Worm (Caenorhabditis elegans) whole organism, young adult: Measurements from ENCODE around the gene ins-39.
A peak's percentile ranks its signal among the peaks of the same experiment; 100 is the strongest.

Experiments
- B0035.1 ChIP-seq: sonication (generic microtip); optimal IDR thresholded peaks from 2 replicates; lab custom pipeline; 2016; ENCODE audit warnings: missing genetic modification characterization, mild to moderate bottlenecking, missing compliant biosample characterization, missing genotype, missing genetic modification reagents
- C06A6.2 ChIP-seq: fragments of 200-800 bp; sonication (Bioruptor generic); conservative IDR thresholded peaks from 2 replicates; pipeline ENCODE4 v1.3.6; 2022; ENCODE audit warnings: missing genetic modification characterization, missing compliant biosample characterization
- F22D6.2 ChIP-seq: sonication (generic microtip); optimal IDR thresholded peaks from 2 replicates; lab custom pipeline; 2016; ENCODE audit warnings: mild to moderate bottlenecking, missing genetic modification characterization, missing compliant biosample characterization
- F33H1.4 ChIP-seq: fragments of 200-800 bp; sonication (Bioruptor generic); IDR thresholded peaks from 2 replicates; pipeline ENCODE4 v1.3.6; 2022; ENCODE audit warnings: missing genetic modification reagents, missing genetic modification characterization, missing compliant biosample characterization
- F37B4.10 ChIP-seq: fragments of 200-800 bp; sonication (Bioruptor generic); IDR thresholded peaks from 2 replicates; pipeline ENCODE4 v1.3.6; 2022; ENCODE audit warnings: missing genetic modification characterization, missing compliant biosample characterization
- F57C9.4 ChIP-seq: sonication (generic microtip); optimal IDR thresholded peaks from 2 replicates; lab custom pipeline; 2017; ENCODE audit warnings: mild to moderate bottlenecking, missing genetic modification characterization, missing compliant biosample characterization
- K11D2.4 ChIP-seq: fragments of 200-800 bp; sonication (Bioruptor generic); IDR thresholded peaks from 2 replicates; pipeline ENCODE4 v1.3.6; 2022; ENCODE audit warnings: missing genetic modification reagents, missing genetic modification characterization, missing compliant biosample characterization
- K12H6.12 ChIP-seq: fragments of 200-800 bp; sonication (Bioruptor generic); optimal IDR thresholded peaks from 2 replicates; lab custom pipeline; 2018; ENCODE audit warnings: mild to moderate bottlenecking, missing genetic modification characterization, missing compliant biosample characterization
- T07F8.4 ChIP-seq: sonication (generic microtip); optimal IDR thresholded peaks from 2 replicates; lab custom pipeline; 2016; ENCODE audit warnings: mild to moderate bottlenecking, missing genetic modification characterization, moderate library complexity, missing compliant biosample characterization
- Y56A3A.18 ChIP-seq: fragments of 200-800 bp; sonication (Bioruptor generic); IDR thresholded peaks from 2 replicates; pipeline ENCODE4 v1.3.6; 2022; ENCODE audit warnings: missing genetic modification reagents, missing genetic modification characterization, missing compliant biosample characterization
- Y67H2A.10 ChIP-seq: fragments of 200-800 bp; sonication (Bioruptor generic); conservative IDR thresholded peaks from 2 replicates; pipeline ENCODE4 v1.3.6; 2022; ENCODE audit warnings: missing genetic modification reagents, missing genetic modification characterization, missing compliant biosample characterization
- ZK185.1 ChIP-seq: sonication (generic microtip); optimal IDR thresholded peaks from 2 replicates; lab custom pipeline; 2016; ENCODE audit warnings: mild to moderate bottlenecking, missing genetic modification characterization, missing compliant biosample characterization; ENCODE audit not compliant: poor library complexity, severe bottlenecking
- akir-1 ChIP-seq: fragments of 200-800 bp; sonication (Bioruptor generic); optimal IDR thresholded peaks from 2 replicates; lab custom pipeline; 2018; ENCODE audit warnings: mild to moderate bottlenecking, missing genetic modification characterization, moderate library complexity, missing compliant biosample characterization
- aptf-3 ChIP-seq: fragments of 200-800 bp; sonication (Bioruptor generic); IDR thresholded peaks from 2 replicates; pipeline ENCODE4 v1.3.6; 2022; ENCODE audit warnings: missing genetic modification characterization, missing compliant biosample characterization
- atf-7 ChIP-seq: sonication (generic microtip); optimal IDR thresholded peaks from 2 replicates; lab custom pipeline; 2017; ENCODE audit warnings: mild to moderate bottlenecking, missing genetic modification characterization, missing compliant biosample characterization
- athp-1 ChIP-seq: sonication (generic microtip); optimal IDR thresholded peaks from 2 replicates; lab custom pipeline; 2017; ENCODE audit warnings: mild to moderate bottlenecking, missing genetic modification characterization, missing compliant biosample characterization
- attf-6 ChIP-seq: fragments of 200-800 bp; sonication (Bioruptor generic); IDR thresholded peaks from 2 replicates; pipeline ENCODE4 v1.3.6; 2022; ENCODE audit warnings: missing genetic modification reagents, missing genetic modification characterization, missing compliant biosample characterization
- bed-1 ChIP-seq: fragments of 200-800 bp; sonication (Bioruptor generic); IDR thresholded peaks from 2 replicates; pipeline ENCODE4 v1.3.6; 2022; ENCODE audit warnings: missing genetic modification reagents, missing genetic modification characterization, missing compliant biosample characterization
- ccch-3 ChIP-seq: fragments of 200-800 bp; sonication (Bioruptor generic); optimal IDR thresholded peaks from 2 replicates; lab custom pipeline; 2018; ENCODE audit warnings: mild to moderate bottlenecking, missing genetic modification characterization, missing compliant biosample characterization
- ceh-27 ChIP-seq: fragments of 200-800 bp; sonication (Bioruptor generic); optimal IDR thresholded peaks from 2 replicates; lab custom pipeline; 2018; ENCODE audit warnings: mild to moderate bottlenecking, missing genetic modification characterization, moderate library complexity, missing compliant biosample characterization
- ceh-58 ChIP-seq: fragments of 200-800 bp; sonication (Bioruptor generic); IDR thresholded peaks from 2 replicates; pipeline ENCODE4 v1.3.6; 2022; ENCODE audit warnings: missing genetic modification characterization, missing compliant biosample characterization
- dox-1 ChIP-seq: fragments of 200-800 bp; sonication (Bioruptor generic); IDR thresholded peaks from 2 replicates; pipeline ENCODE4 v1.3.6; 2022; ENCODE audit warnings: missing genetic modification reagents, missing genetic modification characterization, missing compliant biosample characterization
- dpff-1 ChIP-seq: sonication (generic microtip); optimal IDR thresholded peaks from 2 replicates; lab custom pipeline; 2017; ENCODE audit warnings: mild to moderate bottlenecking, missing genetic modification characterization, missing compliant biosample characterization
- efl-1 ChIP-seq: fragments of 150-350 bp; optimal IDR thresholded peaks from 2 replicates; lab custom pipeline; 2014; ENCODE audit warnings: missing biosample characterization, missing genetic modification reagents, missing genetic modification characterization
- ets-4 ChIP-seq: fragments of 200-800 bp; sonication (Bioruptor generic); optimal IDR thresholded peaks from 2 replicates; lab custom pipeline; 2018; ENCODE audit warnings: mild to moderate bottlenecking, missing genetic modification characterization, missing compliant biosample characterization
- fkh-3 ChIP-seq: sonication (generic microtip); optimal IDR thresholded peaks from 2 replicates; lab custom pipeline; 2016; ENCODE audit warnings: mild to moderate bottlenecking, missing genetic modification characterization, missing compliant biosample characterization
- gei-17 ChIP-seq: fragments of 200-800 bp; sonication (Bioruptor generic); optimal IDR thresholded peaks from 2 replicates; lab custom pipeline; 2018; ENCODE audit warnings: mild to moderate bottlenecking, missing genetic modification characterization, missing compliant biosample characterization
- hlh-26 ChIP-seq: fragments of 200-800 bp; sonication (Bioruptor generic); conservative IDR thresholded peaks from 2 replicates; pipeline ENCODE4 v1.3.6; 2022; ENCODE audit warnings: missing genetic modification reagents, missing genetic modification characterization, missing compliant biosample characterization
- hmg-20 ChIP-seq: fragments of 200-800 bp; sonication (Bioruptor generic); IDR thresholded peaks from 2 replicates; pipeline ENCODE4 v1.3.6; 2022; ENCODE audit warnings: missing genetic modification reagents, missing genetic modification characterization, missing compliant biosample characterization
- hsf-1 ChIP-seq: fragments of 200-800 bp; sonication (Bioruptor generic); IDR thresholded peaks from 2 replicates; pipeline ENCODE4 v1.3.6; 2022; ENCODE audit warnings: missing genetic modification reagents, missing genetic modification characterization, missing compliant biosample characterization
- lin-26 ChIP-seq: fragments of 200-800 bp; sonication (Bioruptor generic); IDR thresholded peaks from 2 replicates; pipeline ENCODE4 v1.3.6; 2022; ENCODE audit warnings: missing genetic modification reagents, missing genetic modification characterization, missing compliant biosample characterization
- lin-40 ChIP-seq: sonication (generic microtip); optimal IDR thresholded peaks from 2 replicates; lab custom pipeline; 2016; ENCODE audit warnings: missing genetic modification characterization, mild to moderate bottlenecking, missing compliant biosample characterization, missing genotype, missing genetic modification reagents
- madf-6 ChIP-seq: fragments of 200-800 bp; sonication (Bioruptor generic); IDR thresholded peaks from 2 replicates; pipeline ENCODE4 v1.3.6; 2022; ENCODE audit warnings: missing genetic modification reagents, missing genetic modification characterization, missing compliant biosample characterization
- madf-8 ChIP-seq: fragments of 200-800 bp; sonication (Bioruptor generic); conservative IDR thresholded peaks from 2 replicates; pipeline ENCODE4 v1.3.6; 2022; ENCODE audit warnings: missing genetic modification reagents, missing genetic modification characterization, missing compliant biosample characterization
- mes-4 ChIP-seq: sonication (generic microtip); optimal IDR thresholded peaks from 2 replicates; lab custom pipeline; 2016; ENCODE audit warnings: missing genotype, missing genetic modification characterization, missing compliant biosample characterization
- nfya-1 ChIP-seq: sonication (generic microtip); optimal IDR thresholded peaks from 2 replicates; lab custom pipeline; 2017; ENCODE audit warnings: antibody characterized with exemption, missing compliant biosample characterization, missing genetic modification characterization, borderline replicate concordance; ENCODE audit not compliant: insufficient read depth
- nfya-2 ChIP-seq: fragments of 200-800 bp; sonication (Bioruptor generic); IDR thresholded peaks from 2 replicates; pipeline ENCODE4 v1.3.6; 2022; ENCODE audit warnings: missing genetic modification reagents, missing genetic modification characterization, missing compliant biosample characterization
- nfyb-1 ChIP-seq: fragments of 200-800 bp; sonication (Bioruptor generic); IDR thresholded peaks from 2 replicates; pipeline ENCODE4 v1.3.6; 2022; ENCODE audit warnings: missing genetic modification reagents, missing genetic modification characterization, missing compliant biosample characterization
- nhr-27 ChIP-seq: fragments of 200-800 bp; sonication (Bioruptor generic); optimal IDR thresholded peaks from 2 replicates; lab custom pipeline; 2018; ENCODE audit warnings: mild to moderate bottlenecking, missing genetic modification characterization, moderate library complexity, missing compliant biosample characterization
- pha-4 ChIP-seq: fragments of 150-350 bp; sonication (generic microtip); optimal IDR thresholded peaks from 2 replicates; lab custom pipeline; 2014; ENCODE audit warnings: missing biosample characterization, missing genetic modification reagents, missing genetic modification characterization
- sea-2 ChIP-seq: fragments of 200-800 bp; sonication (Bioruptor generic); IDR thresholded peaks from 2 replicates; pipeline ENCODE4 v1.3.6; 2022; ENCODE audit warnings: missing genetic modification characterization, missing compliant biosample characterization
- snpc-4 ChIP-seq, 5 experiments: fragments of 150-350 bp in 1 of 5; sonication (generic microtip) in 4 of 5; optimal IDR thresholded peaks; 2 replicates each; lab custom pipeline; 2014 to 2018; ENCODE audit warnings: missing genetic modification characterization in 5 of 5, missing biosample characterization in 3 of 5, antibody characterized with exemption in 2 of 5, mild to moderate bottlenecking in 2 of 5, missing compliant biosample characterization in 2 of 5, missing genotype in 2 of 5, moderate library complexity in 2 of 5, missing genetic modification reagents in 1 of 5
- somi-1 ChIP-seq: fragments of 200-800 bp; sonication (Bioruptor generic); optimal IDR thresholded peaks from 2 replicates; lab custom pipeline; 2018; ENCODE audit warnings: mild to moderate bottlenecking, missing genetic modification characterization, missing compliant biosample characterization
- tbp1 ChIP-seq: fragments of 200-800 bp; sonication (Bioruptor generic); optimal IDR thresholded peaks from 2 replicates; lab custom pipeline; 2018; ENCODE audit warnings: mild to moderate bottlenecking, missing genetic modification characterization, missing compliant biosample characterization
- tlf-1 ChIP-seq: fragments of 200-800 bp; sonication (Bioruptor generic); optimal IDR thresholded peaks from 2 replicates; lab custom pipeline; 2018; ENCODE audit warnings: mild to moderate bottlenecking, missing genetic modification characterization, missing compliant biosample characterization
- unc-130 ChIP-seq: sonication (generic microtip); optimal IDR thresholded peaks from 2 replicates; lab custom pipeline; 2016; ENCODE audit warnings: missing genetic modification reagents, missing genetic modification characterization, missing compliant biosample characterization
- ztf-22 ChIP-seq: fragments of 200-800 bp; sonication (Bioruptor generic); optimal IDR thresholded peaks from 2 replicates; lab custom pipeline; 2018; ENCODE audit warnings: mild to moderate bottlenecking, missing genetic modification characterization, moderate library complexity, missing compliant biosample characterization
- ztf-6 ChIP-seq: fragments of 200-800 bp; sonication (Bioruptor generic); IDR thresholded peaks from 2 replicates; pipeline ENCODE4 v1.3.6; 2022; ENCODE audit warnings: missing genetic modification reagents, missing genetic modification characterization, missing compliant biosample characterization

The ins-39 gene

ce11 chrX:1379391-1379790 is 35.2 kb upstream of the ins-39 start (continued):
- TF ChIP-seq akir-1 (GFP tag; lab: Kevin White, UChicago) (peak; percentile 29), gei-17 (peak; percentile 88), K11D2.4 (peak; percentile 89), F22D6.2 (peak; percentile 45), Y56A3A.18 (GFP tag; lab: Robert Waterston, UW) (peak; percentile 88; the same call in 1 of the 2 replicates), ZK185.1 (tag; lab: Kevin White, UChicago) (peak; percentile 77), atf-7 (tag; lab: Kevin White, UChicago) (peak; percentile 75), efl-1 (GFP tag; lab: Kevin White, UChicago) (no peak), T07F8.4 (tag; lab: Kevin White, UChicago) (peak; percentile 47), aptf-3 (GFP tag; lab: Robert Waterston, UW) (no peak), ceh-27 (GFP tag; lab: Kevin White, UChicago) (peak; percentile 78), nfya-1 (tag; lab: Kevin White, UChicago) (no peak), dpff-1 (tag; lab: Kevin White, UChicago) (no peak), lin-26 (GFP tag; lab: Robert Waterston, UW) (peak; percentile 83), F57C9.4 (no peak), K12H6.12 (tag; lab: Kevin White, UChicago) (peak; percentile 46), F33H1.4 (no peak), tbp1 (GFP tag; lab: Kevin White, UChicago) (peak; percentile 91), madf-6 (GFP tag; lab: Robert Waterston, UW) (peak; percentile 51; the same call in 1 of the 2 replicates), madf-8 (no peak), nfyb-1 (peak; percentile 92), mes-4 (tag; lab: Kevin White, UChicago) (peak; percentile 57), ceh-58 (no peak), lin-40 (tag; lab: Kevin White, UChicago) (peak; percentile 81), F37B4.10 (GFP tag; lab: Robert Waterston, UW) (no peak), fkh-3 (tag; lab: Kevin White, UChicago) (peak; percentile 50), snpc-4 (GFP tag; optimal IDR thresholded peaks at IDR 0.05; lab: Kevin White, UChicago) (peak; percentile 66), snpc-4 (tag; optimal IDR thresholded peaks at IDR 0.05; lab: Kevin White, UChicago) (peak in 3 of 4 experiments; percentile 78 to 86 (median 81)), hlh-26 (GFP tag; lab: Robert Waterston, UW) (no peak), B0035.1 (peak; percentile 79), nhr-27 (tag; lab: Kevin White, UChicago) (peak; percentile 51), sea-2 (GFP tag; lab: Robert Waterston, UW) (no peak), pha-4 (no peak), hmg-20 (GFP tag; lab: Robert Waterston, UW) (0 out of 2 replicates have a peak, but pooled peaks have one; percentile 65), ztf-6 (GFP tag; lab: Robert Waterston, UW) (peak; percentile 55; the same call in 1 of the 2 replicates), athp-1 (tag; lab: Kevin White, UChicago) (peak; percentile 29), ztf-22 (GFP tag; lab: Kevin White, UChicago) (peak; percentile 70), ccch-3 (GFP tag; lab: Kevin White, UChicago) (no peak), nfya-2 (no peak), somi-1 (GFP tag; lab: Kevin White, UChicago) (peak; percentile 51), Y67H2A.10 (GFP tag; lab: Robert Waterston, UW) (peak; percentile 32), C06A6.2 (0 out of 2 replicates have a peak, but pooled peaks have one; percentile 30), attf-6 (GFP tag; lab: Robert Waterston, UW) (0 out of 2 replicates have a peak, but pooled peaks have one; percentile 41), bed-1 (GFP tag; lab: Robert Waterston, UW) (0 out of 2 replicates have a peak, but pooled peaks have one; percentile 57), ets-4 (GFP tag; lab: Kevin White, UChicago) (peak; percentile 85), unc-130 (GFP tag; lab: Kevin White, UChicago) (peak; percentile 42), dox-1 (GFP tag; lab: Robert Waterston, UW) (peak; percentile 94), hsf-1 (GFP tag; lab: Robert Waterston, UW) (0 out of 2 replicates have a peak, but pooled peaks have one; percentile 37), tlf-1 (GFP tag; lab: Kevin White, UChicago) (peak; percentile 44)
